Worm (Caenorhabditis elegans): ENCODE results near the gene T06C12.14.
A peak's percentile ranks its signal among the peaks of the same experiment; 100 is the strongest.

The T06C12.14 gene

DNA sequence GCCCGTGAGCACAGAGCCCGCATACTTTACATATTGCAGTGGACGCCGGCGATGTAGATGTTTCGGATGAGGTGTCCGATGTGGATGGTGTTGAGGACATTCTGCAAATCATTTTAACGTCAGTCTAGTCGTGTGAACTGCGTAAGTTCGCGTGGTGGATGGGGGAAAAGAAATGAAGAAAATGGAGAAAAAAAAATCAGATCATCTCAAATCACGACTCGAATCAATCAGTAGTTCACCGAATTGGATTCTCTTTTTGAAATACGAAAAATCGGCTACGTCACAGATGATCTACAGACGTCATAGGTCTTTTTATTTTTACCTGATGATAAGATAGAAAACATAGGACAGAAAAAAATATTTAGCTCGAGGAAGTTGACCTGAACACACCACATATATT lies 23.5 kb upstream of the T06C12.14 start, which contains the start of gene nhr-102:
Gene nhr-102 (minus strand): TSS at position 101 of the 400 bp plus-strand sequence.
- TF ChIP-seq lin-13 (tag; optimal IDR thresholded peaks at IDR 0.05) (no peak), lsy-2 (tag; optimal IDR thresholded peaks at IDR 0.05) (no peak), cnd-1 (tag; optimal IDR thresholded peaks at IDR 0.05) (no peak), sem-2 (GFP tag; optimal IDR thresholded peaks at IDR 0.05) (no peak), ham-2 (GFP tag; optimal IDR thresholded peaks at IDR 0.05) (no peak), nhr-12 (tag; optimal IDR thresholded peaks at IDR 0.05) (no peak), mab-5 (tag; optimal IDR thresholded peaks at IDR 0.05) (no peak), nhr-76 (tag; optimal IDR thresholded peaks at IDR 0.05) (no peak), ceh-39 (tag; optimal IDR thresholded peaks at IDR 0.05) (no peak), ceh-83 (GFP tag; optimal IDR thresholded peaks at IDR 0.05) (no peak), mls-2 (tag; optimal IDR thresholded peaks at IDR 0.05) (no peak), flh-1 (GFP tag; optimal IDR thresholded peaks at IDR 0.05) (no peak), unc-39 (tag; optimal IDR thresholded peaks at IDR 0.05) (no peak), elt-1 (tag; optimal IDR thresholded peaks at IDR 0.05; ENCODE audit: borderline replicate concordance, insufficient read depth) (no peak)

DNA sequence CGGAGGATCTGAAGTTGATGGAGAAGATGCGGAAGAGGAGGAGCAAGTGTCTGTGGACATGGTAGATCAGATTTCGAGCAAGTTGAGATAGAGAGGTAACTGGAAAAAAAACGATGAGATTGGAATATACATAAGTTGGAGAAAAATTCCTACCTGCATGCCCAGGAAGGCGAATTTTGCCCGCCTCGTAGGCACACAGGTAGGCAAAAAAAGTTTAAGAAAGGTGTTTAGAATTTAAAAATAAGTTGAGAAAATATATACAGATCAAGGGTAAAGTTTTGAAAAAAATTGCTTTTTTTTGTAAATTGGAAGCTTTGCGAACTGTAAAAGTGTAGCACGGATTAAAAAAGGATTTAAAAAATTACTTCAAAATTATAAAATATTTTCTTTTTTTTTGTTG lies 20.3 kb upstream of the T06C12.14 start, which contains the start of gene nhr-84:
Gene nhr-84 (minus strand): TSS at position 101 of the 400 bp plus-strand sequence.
- TF ChIP-seq cnd-1 (tag; optimal IDR thresholded peaks at IDR 0.05) (no peak), pha-4 (tag; optimal IDR thresholded peaks at IDR 0.05) (no peak), zip-8 (tag; optimal IDR thresholded peaks at IDR 0.05) (no peak), drap-1 (GFP tag; optimal IDR thresholded peaks at IDR 0.05) (no peak), nhr-76 (tag; optimal IDR thresholded peaks at IDR 0.05) (no peak), M03D4.4 (tag; optimal IDR thresholded peaks at IDR 0.05) (no peak), lsy-2 (tag; optimal IDR thresholded peaks at IDR 0.05) (no peak), ceh-83 (GFP tag; optimal IDR thresholded peaks at IDR 0.05) (no peak)

DNA sequence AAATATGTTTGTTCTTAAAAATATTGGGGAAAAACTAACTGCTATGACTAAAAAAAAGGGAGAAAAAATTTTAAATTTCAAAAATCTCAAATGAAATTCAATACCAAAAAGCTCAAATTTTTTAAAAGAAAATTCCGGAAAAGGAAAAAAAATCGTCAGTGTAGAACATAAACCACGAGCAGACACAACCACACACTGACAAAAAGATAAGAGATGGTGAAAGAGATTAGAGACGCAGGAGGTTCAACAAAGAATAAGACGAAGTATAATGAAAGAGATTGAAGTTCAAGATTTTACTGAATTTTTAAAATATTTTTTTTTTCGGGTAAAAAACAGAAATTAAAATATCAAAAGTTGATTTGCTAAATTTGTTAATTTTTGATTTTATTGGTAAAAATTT lies 19.8 kb upstream of the T06C12.14 start:
- TF ChIP-seq bed-3 (GFP tag; optimal IDR thresholded peaks at IDR 0.05) (no peak), elt-1 (tag; optimal IDR thresholded peaks at IDR 0.05; ENCODE audit: borderline replicate concordance, insufficient read depth) (no peak), unc-39 (tag; optimal IDR thresholded peaks at IDR 0.05) (no peak), ceh-43 (GFP tag; optimal IDR thresholded peaks at IDR 0.05) (no peak), flh-1 (GFP tag; optimal IDR thresholded peaks at IDR 0.05) (no peak), nhr-28 (tag; optimal IDR thresholded peaks at IDR 0.05) (no peak), pha-4 (tag; optimal IDR thresholded peaks at IDR 0.05) (no peak), ces-1 (GFP tag; optimal IDR thresholded peaks at IDR 0.05) (no peak), unc-62 (GFP tag; optimal IDR thresholded peaks at IDR 0.05) (no peak), cnd-1 (tag; optimal IDR thresholded peaks at IDR 0.05) (no peak), mep-1 (tag; optimal IDR thresholded peaks at IDR 0.05) (no peak), mls-2 (tag; optimal IDR thresholded peaks at IDR 0.05) (no peak), zip-8 (tag; optimal IDR thresholded peaks at IDR 0.05) (no peak), sem-2 (GFP tag; optimal IDR thresholded peaks at IDR 0.05) (no peak), nhr-76 (tag; optimal IDR thresholded peaks at IDR 0.05) (no peak), drap-1 (GFP tag; optimal IDR thresholded peaks at IDR 0.05) (no peak), lsy-2 (tag; optimal IDR thresholded peaks at IDR 0.05) (no peak), ztf-11 (tag; optimal IDR thresholded peaks at IDR 0.05) (no peak)

DNA sequence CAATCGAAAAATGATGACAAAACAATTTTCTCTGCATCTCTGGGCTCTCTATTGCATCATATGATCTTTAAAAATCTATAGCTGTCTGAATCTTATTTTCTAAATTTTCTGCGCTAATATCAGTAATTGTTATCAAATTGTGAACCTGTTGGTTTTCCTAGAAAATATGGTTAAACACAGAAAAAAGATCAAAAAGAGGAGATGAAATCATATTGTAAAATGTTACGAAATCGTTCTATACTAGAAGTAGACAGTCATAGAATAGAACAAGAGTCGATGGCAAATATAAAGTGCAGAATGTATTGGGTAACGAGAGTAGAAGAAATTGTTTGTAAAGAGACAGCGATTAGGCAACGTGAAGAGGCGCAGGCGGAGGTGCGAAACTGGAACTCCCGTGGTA lies 19.1 kb upstream of the T06C12.14 start:
- TF ChIP-seq ztf-11 (tag; optimal IDR thresholded peaks at IDR 0.05) (no peak), nhr-237 (tag; optimal IDR thresholded peaks at IDR 0.05) (peak; percentile 57)

DNA sequence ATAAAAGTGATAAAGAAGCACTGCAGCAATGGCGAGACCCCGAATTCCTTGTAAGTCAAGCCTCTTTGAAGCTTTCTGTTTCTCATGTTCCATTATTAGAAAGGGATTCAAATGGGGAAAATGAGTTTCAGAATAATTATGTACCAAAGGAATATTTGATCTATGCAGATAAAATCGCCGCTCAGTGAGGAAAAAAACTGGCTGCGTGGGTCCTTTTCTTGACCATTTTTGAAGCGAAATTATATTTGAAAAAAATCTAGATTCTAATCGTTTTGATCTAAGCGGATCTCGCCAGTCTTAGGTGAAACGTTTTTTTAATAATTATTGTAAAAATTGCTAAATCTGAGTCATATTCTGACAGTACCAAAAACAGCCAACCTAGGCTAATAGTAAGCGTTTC lies 15.1 kb upstream of the T06C12.14 start, which contains the start of gene oac-42:
Gene oac-42 (minus strand): TSS at position 101 of the 400 bp plus-strand sequence.
- TF ChIP-seq nhr-2 (tag; optimal IDR thresholded peaks at IDR 0.05): no peak

DNA sequence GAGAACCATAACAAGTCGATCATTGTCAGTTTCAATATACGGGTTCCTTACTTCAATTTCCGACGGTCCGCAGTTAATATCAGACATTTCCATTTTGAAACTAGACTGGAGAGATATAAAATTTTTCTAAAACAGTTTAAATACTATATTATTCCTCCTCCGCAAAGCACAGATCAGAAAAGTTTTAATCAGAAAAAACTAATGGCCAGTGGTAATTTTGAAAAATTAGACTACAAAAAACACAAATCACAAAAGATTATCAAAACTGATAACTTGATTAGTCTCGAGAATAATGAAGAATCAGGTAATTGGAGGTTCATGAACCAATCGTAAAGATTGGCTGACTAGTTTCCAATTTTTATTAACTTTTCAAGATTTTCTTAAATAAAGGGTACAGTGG lies 13.8 kb upstream of the T06C12.14 start, which contains the start of gene T06C12.9:
Gene T06C12.9 (minus strand): TSS at position 101 of the 400 bp plus-strand sequence.
- TF ChIP-seq ceh-83 (GFP tag; optimal IDR thresholded peaks at IDR 0.05) (no peak), zip-8 (tag; optimal IDR thresholded peaks at IDR 0.05) (no peak), hlh-1 (tag; optimal IDR thresholded peaks at IDR 0.05) (no peak), unc-120 (tag; optimal IDR thresholded peaks at IDR 0.05; ENCODE audit: poor library complexity, severe bottlenecking) (no peak), cnd-1 (tag; optimal IDR thresholded peaks at IDR 0.05) (no peak), tbx-8 (GFP tag; optimal IDR thresholded peaks at IDR 0.05) (no peak), ceh-43 (GFP tag; optimal IDR thresholded peaks at IDR 0.05) (no peak), elt-1 (tag; optimal IDR thresholded peaks at IDR 0.05; ENCODE audit: borderline replicate concordance, insufficient read depth) (no peak), lin-32 (GFP tag; optimal IDR thresholded peaks at IDR 0.05) (no peak), sptf-1 (tag; optimal IDR thresholded peaks at IDR 0.05) (no peak), M03D4.4 (tag; optimal IDR thresholded peaks at IDR 0.05) (no peak), ceh-39 (tag; optimal IDR thresholded peaks at IDR 0.05) (no peak)

All from whole organism, mixed stage, embryonic.